Worm (Caenorhabditis elegans) whole organism, early embryonic: ENCODE data around the gene Y43C5A.2.

Experiments used
- B0310.2 ChIP-seq: sonication (generic microtip); optimal IDR thresholded peaks from 2 replicates; lab custom pipeline; 2016; ENCODE audit warnings: mild to moderate bottlenecking, missing genetic modification characterization, missing compliant biosample characterization
- F13C5.2 ChIP-seq: sonication (generic microtip); optimal IDR thresholded peaks from 2 replicates; lab custom pipeline; 2017; ENCODE audit warnings: mild to moderate bottlenecking, missing genetic modification characterization, inconsistent platforms, missing compliant biosample characterization
- aly-1 ChIP-seq: sonication (generic microtip); optimal IDR thresholded peaks from 2 replicates; lab custom pipeline; 2016; ENCODE audit warnings: missing genetic modification characterization, missing compliant biosample characterization
- ama-1 ChIP-seq: fragments of 150-350 bp; optimal IDR thresholded peaks from 2 replicates; lab custom pipeline; 2014
- ceh-13 ChIP-seq: fragments of 200-800 bp; sonication (Bioruptor generic); optimal IDR thresholded peaks from 2 replicates; lab custom pipeline; 2018; ENCODE audit warnings: mild to moderate bottlenecking, missing genetic modification characterization, missing compliant biosample characterization
- ceh-36 ChIP-seq: sonication (generic microtip); optimal IDR thresholded peaks from 2 replicates; lab custom pipeline; 2016; ENCODE audit warnings: missing genetic modification characterization, inconsistent platforms, missing compliant biosample characterization
- ets-7 ChIP-seq: sonication (generic microtip); optimal IDR thresholded peaks from 2 replicates; lab custom pipeline; 2016; ENCODE audit warnings: missing genotype, missing genetic modification characterization, missing compliant biosample characterization
- flt-1 ChIP-seq: fragments of 200-800 bp; sonication (Bioruptor generic); IDR thresholded peaks from 2 replicates; pipeline ENCODE4 v1.3.6; 2022; ENCODE audit warnings: missing genetic modification characterization, missing compliant biosample characterization
- hmbx-1 ChIP-seq: sonication (generic microtip); optimal IDR thresholded peaks from 2 replicates; lab custom pipeline; 2016; ENCODE audit warnings: mild to moderate bottlenecking, missing genetic modification characterization, missing compliant biosample characterization
- hmg-4 ChIP-seq: fragments of 200-800 bp; sonication (Bioruptor generic); optimal IDR thresholded peaks from 2 replicates; lab custom pipeline; 2018; ENCODE audit warnings: mild to moderate bottlenecking, missing genetic modification characterization, missing compliant biosample characterization
- hnd-1 ChIP-seq: sonication (generic microtip); optimal IDR thresholded peaks from 2 replicates; lab custom pipeline; 2016; ENCODE audit warnings: missing genetic modification characterization, missing compliant biosample characterization
- pes-1 ChIP-seq: fragments of 200-800 bp; sonication (Bioruptor generic); IDR thresholded peaks from 2 replicates; pipeline ENCODE4 v1.3.6; 2022; ENCODE audit warnings: missing genetic modification reagents, missing genetic modification characterization, missing compliant biosample characterization
- scrt-1 ChIP-seq: fragments of 200-800 bp; sonication (Bioruptor generic); IDR thresholded peaks from 2 replicates; pipeline ENCODE4 v1.3.6; 2022; ENCODE audit warnings: missing genetic modification characterization, missing compliant biosample characterization
- sea-1 ChIP-seq: fragments of 200-800 bp; sonication (Bioruptor generic); conservative IDR thresholded peaks from 2 replicates; pipeline ENCODE4 v1.3.6; 2022; ENCODE audit warnings: missing genetic modification characterization, missing compliant biosample characterization
- tbx-11 ChIP-seq: fragments of 200-800 bp; sonication (Bioruptor generic); IDR thresholded peaks from 2 replicates; pipeline ENCODE4 v1.3.6; 2022; ENCODE audit warnings: missing genetic modification characterization, missing compliant biosample characterization
- tbx-37 ChIP-seq: fragments of 200-800 bp; sonication (Bioruptor generic); conservative IDR thresholded peaks from 2 replicates; pipeline ENCODE4 v1.3.6; 2022; ENCODE audit warnings: missing genetic modification reagents, missing genetic modification characterization, missing compliant biosample characterization
- tra-4 ChIP-seq: sonication (generic microtip); optimal IDR thresholded peaks from 2 replicates; lab custom pipeline; 2017; ENCODE audit warnings: missing genetic modification characterization, missing compliant biosample characterization

Gene Y43C5A.2

DNA sequence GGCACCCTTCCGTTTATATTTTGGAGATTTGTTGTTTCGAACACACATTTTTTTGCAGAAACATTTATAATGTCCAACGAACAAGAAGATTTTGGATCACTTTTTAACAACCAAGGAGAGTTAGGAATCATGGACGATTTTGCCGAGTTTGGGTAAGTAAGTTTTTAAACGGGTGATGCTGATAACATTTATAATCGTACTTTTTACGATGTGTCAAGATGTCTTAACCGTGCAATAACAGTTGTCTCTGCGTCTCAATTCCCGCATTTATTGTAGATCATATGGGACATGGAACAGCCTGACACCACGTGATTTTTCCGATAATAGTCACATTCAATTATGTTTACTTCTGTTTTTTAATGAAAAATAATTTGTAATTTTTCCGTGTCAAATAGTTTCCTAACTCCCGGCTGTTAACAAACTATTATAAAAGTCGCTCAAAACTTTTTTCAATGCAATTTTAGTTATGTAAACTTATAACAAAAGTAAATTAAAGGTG, 19.1 kb upstream of the Y43C5A.2 start, which contains the start of gene daf-14:
Gene daf-14, plus strand, starts transcription at position 51 of the 499 bp plus-strand sequence.
- TF ChIP-seq F13C5.2 (no peak), tbx-37 (GFP tag; lab: Robert Waterston, UW) (no peak), ets-7 (tag; lab: Kevin White, UChicago) (no peak), B0310.2 (tag; lab: Kevin White, UChicago) (no peak), ceh-36 (tag; lab: Kevin White, UChicago) (no peak), ama-1 (lab: Kevin White, UChicago) (no peak), aly-1 (tag; lab: Kevin White, UChicago) (no peak), pes-1 (no peak), sea-1 (GFP tag; lab: Robert Waterston, UW) (no peak), flt-1 (GFP tag; lab: Robert Waterston, UW) (no peak), hmg-4 (GFP tag; lab: Kevin White, UChicago) (no peak), hmbx-1 (tag; lab: Kevin White, UChicago) (no peak), scrt-1 (GFP tag; lab: Robert Waterston, UW) (no peak)

DNA sequence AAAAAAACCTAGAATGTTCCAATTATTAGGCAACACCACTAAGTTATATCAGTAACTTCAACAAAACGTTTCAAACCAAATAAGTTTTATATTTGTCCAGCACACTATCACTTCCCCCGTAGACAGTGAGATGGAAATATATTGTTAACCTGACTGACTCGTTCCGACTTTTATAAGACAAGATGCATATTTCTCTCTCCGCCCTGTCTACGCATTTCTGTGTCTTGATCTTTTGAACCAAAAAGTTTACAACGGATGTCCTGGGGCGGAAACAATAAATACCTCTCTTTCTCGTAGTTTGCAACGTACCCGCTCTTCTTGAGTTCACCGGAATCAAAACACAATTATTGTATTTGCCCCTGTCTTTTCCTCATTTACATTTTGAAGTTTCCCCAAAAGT, 18.4 kb upstream of the Y43C5A.2 start:
- no peak for TF ChIP-seq aly-1 (tag; lab: Kevin White, UChicago)
- no peak for TF ChIP-seq ceh-36 (tag; lab: Kevin White, UChicago)
- no peak for TF ChIP-seq ets-7 (tag; lab: Kevin White, UChicago)
- no peak for TF ChIP-seq scrt-1 (GFP tag; lab: Robert Waterston, UW)
- TF ChIP-seq flt-1 (GFP tag; lab: Robert Waterston, UW), result no peak
- no peak for TF ChIP-seq tbx-11 (GFP tag; lab: Robert Waterston, UW)
- TF ChIP-seq hmbx-1 (tag; lab: Kevin White, UChicago), result no peak
- TF ChIP-seq F13C5.2, result no peak

DNA sequence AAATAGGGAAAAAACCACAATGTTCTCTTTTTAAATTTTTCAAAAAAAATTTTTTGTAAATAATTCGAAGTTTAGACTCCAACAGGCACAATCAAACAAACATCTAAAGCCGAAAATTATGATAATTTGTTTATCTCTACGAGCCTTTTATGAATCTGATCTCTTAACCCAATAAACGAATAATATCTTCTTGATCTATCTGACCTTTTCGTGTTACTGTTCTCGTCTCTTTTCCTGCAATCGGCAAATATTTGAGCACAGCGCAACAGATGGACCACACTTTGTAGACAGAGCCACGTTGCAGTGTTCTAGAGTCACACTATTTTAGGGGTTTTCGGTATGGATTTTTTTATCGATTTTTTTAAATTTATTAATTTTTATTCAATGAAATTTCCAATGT, 17.9 kb upstream of the Y43C5A.2 start:
- TF ChIP-seq tra-4 (tag; lab: Kevin White, UChicago), result no peak
- TF ChIP-seq ama-1 (lab: Kevin White, UChicago), result no peak
- TF ChIP-seq hmg-4 (GFP tag; lab: Kevin White, UChicago), result no peak
- TF ChIP-seq flt-1 (GFP tag; lab: Robert Waterston, UW), result no peak
- TF ChIP-seq B0310.2 (tag; lab: Kevin White, UChicago), result no peak
- TF ChIP-seq F13C5.2, result no peak
- TF ChIP-seq ets-7 (tag; lab: Kevin White, UChicago), result no peak
- TF ChIP-seq sea-1 (GFP tag; lab: Robert Waterston, UW), result no peak
- TF ChIP-seq scrt-1 (GFP tag; lab: Robert Waterston, UW), result no peak
- TF ChIP-seq tbx-37 (GFP tag; lab: Robert Waterston, UW), result no peak
- TF ChIP-seq ceh-13, result no peak
- TF ChIP-seq ceh-36 (tag; lab: Kevin White, UChicago), result no peak
- TF ChIP-seq pes-1, result no peak
- TF ChIP-seq tbx-11 (GFP tag; lab: Robert Waterston, UW), result no peak

DNA sequence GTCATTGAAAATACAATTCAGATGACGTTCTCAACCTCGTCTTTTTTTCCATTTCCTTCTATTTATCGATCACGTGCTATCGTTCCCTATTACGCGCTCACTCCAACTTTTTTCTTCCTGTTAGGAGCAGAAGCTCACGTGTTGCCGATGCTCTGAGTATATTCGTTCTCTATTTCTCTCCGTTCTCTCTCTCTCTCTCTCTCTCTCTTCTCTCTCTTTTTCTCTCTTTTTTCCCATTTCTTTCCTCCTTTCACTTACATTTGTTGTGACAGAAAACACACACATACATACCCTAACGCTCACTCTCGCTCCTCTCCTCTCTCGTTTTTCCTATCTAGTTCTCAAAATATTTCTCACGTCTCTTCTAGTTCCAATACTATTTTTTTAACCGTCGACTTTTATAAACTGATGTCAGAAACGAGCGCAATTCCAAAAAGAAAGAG, 17.3 kb upstream of the Y43C5A.2 start:
- no peak for TF ChIP-seq F13C5.2
- no peak for TF ChIP-seq ceh-13
- no peak for TF ChIP-seq ceh-36 (tag; lab: Kevin White, UChicago)
- no peak for TF ChIP-seq hmg-4 (GFP tag; lab: Kevin White, UChicago)
- TF ChIP-seq ama-1 (lab: Kevin White, UChicago), result no peak
- no peak for TF ChIP-seq ets-7 (tag; lab: Kevin White, UChicago)
- no peak for TF ChIP-seq hmbx-1 (tag; lab: Kevin White, UChicago)
- TF ChIP-seq aly-1 (tag; lab: Kevin White, UChicago), result no peak
- TF ChIP-seq pes-1, result no peak
- TF ChIP-seq scrt-1 (GFP tag; lab: Robert Waterston, UW), result no peak
- no peak for TF ChIP-seq tra-4 (tag; lab: Kevin White, UChicago)
- no peak for TF ChIP-seq hnd-1 (tag; lab: Kevin White, UChicago)
- TF ChIP-seq tbx-37 (GFP tag; lab: Robert Waterston, UW), result no peak

DNA sequence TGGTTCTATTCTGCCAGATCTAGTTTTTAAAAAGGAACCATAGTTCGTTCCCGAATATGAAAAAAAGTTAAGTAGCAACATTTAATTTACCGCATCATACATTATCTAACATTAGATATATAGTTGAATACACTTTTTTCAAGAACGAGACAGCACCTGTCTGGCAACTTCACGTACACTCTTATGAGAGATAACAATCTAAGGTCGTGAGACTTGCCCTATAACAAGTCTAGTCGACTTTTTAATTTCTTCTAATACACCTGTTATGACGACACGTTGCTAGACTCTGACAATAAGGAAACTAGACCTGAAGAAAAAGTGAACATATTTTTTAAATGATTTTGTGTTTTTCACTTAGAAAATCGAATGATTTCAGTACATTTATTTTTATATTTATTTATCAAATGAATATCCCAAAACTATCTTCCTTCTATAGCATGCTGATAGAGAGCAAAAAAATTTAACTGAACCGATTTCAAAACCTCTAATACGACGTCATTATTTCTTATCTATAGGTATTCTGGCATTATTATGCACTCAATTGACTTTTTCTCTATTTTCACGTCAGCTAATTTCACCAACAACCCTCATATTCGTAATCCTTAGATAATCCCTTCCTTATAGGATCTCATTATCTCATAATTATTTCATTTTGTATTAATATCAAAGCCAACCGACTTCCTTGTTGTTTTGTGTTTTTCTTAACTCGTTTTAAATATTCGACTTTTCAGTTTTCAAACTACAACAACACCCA, 16.6 kb upstream of the Y43C5A.2 start:
- TF ChIP-seq flt-1 (GFP tag; lab: Robert Waterston, UW) (no peak), scrt-1 (GFP tag; lab: Robert Waterston, UW) (no peak), aly-1 (tag; lab: Kevin White, UChicago) (no peak)

DNA sequence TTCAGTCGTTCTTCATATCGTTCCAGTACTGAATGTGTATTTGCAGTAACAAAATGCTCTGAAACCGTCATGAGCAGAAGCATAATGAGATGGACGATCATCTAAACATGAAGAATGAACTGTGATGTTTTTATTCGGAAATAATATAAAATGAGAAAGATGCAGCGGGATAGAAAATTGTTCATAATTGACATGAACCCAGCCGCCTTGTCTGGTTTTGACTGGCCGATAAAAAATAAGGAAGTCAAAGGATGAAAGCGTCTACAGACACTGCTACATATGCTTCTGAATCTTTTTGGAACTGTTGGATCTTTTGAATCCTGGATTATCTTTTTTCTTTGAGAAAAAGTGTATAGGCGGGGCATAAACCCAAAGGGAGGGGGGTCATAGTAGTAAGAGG, 10.1 kb upstream of the Y43C5A.2 start, which contains the start of gene F01G10.9:
Gene F01G10.9, minus strand, starts transcription at position 101 of the 400 bp plus-strand sequence.
- no peak for TF ChIP-seq ets-7 (tag; lab: Kevin White, UChicago)
- TF ChIP-seq pes-1, result no peak
- TF ChIP-seq ceh-36 (tag; lab: Kevin White, UChicago), result no peak
- TF ChIP-seq hnd-1 (tag; lab: Kevin White, UChicago), result no peak
- no peak for TF ChIP-seq F13C5.2
- no peak for TF ChIP-seq hmg-4 (GFP tag; lab: Kevin White, UChicago)

DNA sequence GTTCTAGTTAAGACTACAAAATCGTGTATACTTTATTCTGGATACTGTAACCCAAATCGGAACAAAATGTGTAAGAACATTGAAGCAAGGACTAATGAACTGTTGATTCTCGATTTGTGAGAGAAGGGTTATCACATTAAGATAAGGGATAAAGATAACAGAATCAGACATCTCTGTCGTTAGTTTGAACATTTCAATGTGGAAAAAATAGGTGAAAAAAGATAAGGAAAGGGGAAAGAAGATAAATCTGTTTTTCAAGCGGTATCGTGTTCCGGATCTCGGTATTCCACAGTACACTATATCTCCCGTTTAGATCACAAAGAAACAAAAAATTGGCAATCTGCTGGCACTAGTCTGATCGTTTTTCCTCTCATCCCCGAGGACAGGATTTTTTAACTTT, 8.6 kb upstream of the Y43C5A.2 start:
- TF ChIP-seq ets-7 (tag; lab: Kevin White, UChicago), result no peak

DNA sequence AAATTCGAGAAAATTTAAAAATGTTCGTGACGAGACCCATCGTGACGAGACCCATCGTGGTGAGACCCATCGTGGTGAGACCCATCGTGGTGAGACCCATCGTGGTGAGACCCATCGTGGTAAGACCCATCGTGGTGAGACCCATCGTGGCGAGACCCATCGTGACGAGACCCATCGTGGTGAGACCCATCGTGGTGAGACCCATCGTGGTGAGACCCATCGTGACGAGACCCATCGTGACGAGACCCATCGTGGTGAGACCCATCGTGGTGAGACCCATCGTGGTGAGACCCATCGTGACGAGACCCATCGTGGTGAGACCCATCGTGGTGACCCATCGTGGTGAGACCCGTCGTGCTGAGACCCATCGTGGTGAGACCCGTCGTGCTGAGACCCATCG, 6.8 kb upstream of the Y43C5A.2 start:
- 0 out of 2 replicates have a peak, but pooled peaks have one; percentile 27 for TF ChIP-seq flt-1 (GFP tag; lab: Robert Waterston, UW)
